Worm (Caenorhabditis elegans) whole organism, young adult: ENCODE data around the gene C46A5.6.

ENCODE experiments used
- B0019.2 ChIP-seq: fragments of 200-800 bp; sonication (Bioruptor generic); conservative IDR thresholded peaks from 2 replicates; pipeline ENCODE4 v1.3.6; 2022; ENCODE audit warnings: missing genetic modification reagents, missing genetic modification characterization, missing compliant biosample characterization
- B0261.1 ChIP-seq: sonication (generic microtip); optimal IDR thresholded peaks from 2 replicates; lab custom pipeline; 2016; ENCODE audit warnings: mild to moderate bottlenecking, missing genetic modification characterization, moderate library complexity, missing compliant biosample characterization
- C17E4.6 ChIP-seq: fragments of 200-800 bp; sonication (Bioruptor generic); IDR thresholded peaks from 2 replicates; pipeline ENCODE4 v1.3.6; 2022; ENCODE audit warnings: missing genetic modification reagents, missing genetic modification characterization, missing compliant biosample characterization
- F37B4.10 ChIP-seq: fragments of 200-800 bp; sonication (Bioruptor generic); IDR thresholded peaks from 2 replicates; pipeline ENCODE4 v1.3.6; 2022; ENCODE audit warnings: missing genetic modification characterization, missing compliant biosample characterization
- F57A8.1 ChIP-seq: fragments of 200-800 bp; sonication (Bioruptor generic); optimal IDR thresholded peaks from 2 replicates; lab custom pipeline; 2018; ENCODE audit warnings: mild to moderate bottlenecking, missing genetic modification characterization, moderate library complexity, missing compliant biosample characterization
- F57C9.4 ChIP-seq: sonication (generic microtip); optimal IDR thresholded peaks from 2 replicates; lab custom pipeline; 2017; ENCODE audit warnings: mild to moderate bottlenecking, missing genetic modification characterization, missing compliant biosample characterization
- akir-1 ChIP-seq: fragments of 200-800 bp; sonication (Bioruptor generic); optimal IDR thresholded peaks from 2 replicates; lab custom pipeline; 2018; ENCODE audit warnings: mild to moderate bottlenecking, missing genetic modification characterization, moderate library complexity, missing compliant biosample characterization
- ama-1 ChIP-seq, 3 experiments: fragments of 150-350 bp in 1 of 3; sonication (generic microtip) in 2 of 3; optimal IDR thresholded peaks; 2 replicates each; lab custom pipeline; 2014 to 2018; ENCODE audit warnings: missing biosample characterization in 2 of 3, missing genetic modification characterization in 2 of 3, missing genetic modification reagents in 2 of 3
- aptf-2 ChIP-seq: fragments of 200-800 bp; sonication (Bioruptor generic); conservative IDR thresholded peaks from 2 replicates; pipeline ENCODE4 v1.3.6; 2022; ENCODE audit warnings: missing genetic modification reagents, missing genetic modification characterization, missing compliant biosample characterization
- atf-7 ChIP-seq: sonication (generic microtip); optimal IDR thresholded peaks from 2 replicates; lab custom pipeline; 2017; ENCODE audit warnings: mild to moderate bottlenecking, missing genetic modification characterization, missing compliant biosample characterization
- athp-1 ChIP-seq: sonication (generic microtip); optimal IDR thresholded peaks from 2 replicates; lab custom pipeline; 2017; ENCODE audit warnings: mild to moderate bottlenecking, missing genetic modification characterization, missing compliant biosample characterization
- attf-5 ChIP-seq: fragments of 200-800 bp; sonication (Bioruptor generic); optimal IDR thresholded peaks from 2 replicates; lab custom pipeline; 2018; ENCODE audit warnings: mild to moderate bottlenecking, missing genetic modification characterization, missing compliant biosample characterization
- ceh-40 ChIP-seq: fragments of 200-800 bp; sonication (Bioruptor generic); IDR thresholded peaks from 2 replicates; pipeline ENCODE4 v1.3.6; 2022; ENCODE audit warnings: missing genetic modification characterization, missing compliant biosample characterization
- ceh-58 ChIP-seq: fragments of 200-800 bp; sonication (Bioruptor generic); IDR thresholded peaks from 2 replicates; pipeline ENCODE4 v1.3.6; 2022; ENCODE audit warnings: missing genetic modification characterization, missing compliant biosample characterization
- die-1 ChIP-seq: sonication (generic microtip); optimal IDR thresholded peaks from 2 replicates; lab custom pipeline; 2016; ENCODE audit warnings: missing genotype, mild to moderate bottlenecking, missing genetic modification characterization, missing compliant biosample characterization
- egl-18 ChIP-seq: fragments of 200-800 bp; sonication (Bioruptor generic); IDR thresholded peaks from 2 replicates; pipeline ENCODE4 v1.3.6; 2022; ENCODE audit warnings: missing genetic modification reagents, missing genetic modification characterization, missing compliant biosample characterization
- egl-44 ChIP-seq: fragments of 200-800 bp; sonication (Bioruptor generic); IDR thresholded peaks from 2 replicates; pipeline ENCODE4 v1.3.6; 2022; ENCODE audit warnings: missing genetic modification reagents, missing genetic modification characterization, missing compliant biosample characterization
- him-1 ChIP-seq: sonication (generic microtip); optimal IDR thresholded peaks from 2 replicates; lab custom pipeline; 2016; ENCODE audit warnings: missing genotype, missing genetic modification reagents, missing genetic modification characterization, missing compliant biosample characterization
- hmg-1.2 ChIP-seq: fragments of 200-800 bp; sonication (Bioruptor generic); IDR thresholded peaks from 2 replicates; pipeline ENCODE4 v1.3.6; 2022; ENCODE audit warnings: missing genetic modification reagents, missing genetic modification characterization, missing compliant biosample characterization
- let-526 ChIP-seq: fragments of 200-800 bp; sonication (Bioruptor generic); IDR thresholded peaks from 2 replicates; pipeline ENCODE4 v1.3.6; 2022; ENCODE audit warnings: missing genetic modification reagents, missing genetic modification characterization, missing compliant biosample characterization
- lin-35 ChIP-seq, 3 experiments: fragments of 150-350 bp in 2 of 3; sonication (generic microtip) in 1 of 3; optimal IDR thresholded peaks; 2 replicates each; lab custom pipeline; 2014 to 2018; ENCODE audit warnings: missing biosample characterization in 3 of 3, missing genetic modification characterization in 3 of 3, missing genetic modification reagents in 3 of 3
- lin-54 ChIP-seq: fragments of 200-800 bp; sonication (Bioruptor generic); optimal IDR thresholded peaks from 2 replicates; lab custom pipeline; 2018; ENCODE audit warnings: mild to moderate bottlenecking, missing genetic modification characterization, missing compliant biosample characterization
- lsl-1 ChIP-seq: fragments of 200-800 bp; sonication (Bioruptor generic); optimal IDR thresholded peaks from 2 replicates; lab custom pipeline; 2018; ENCODE audit warnings: mild to moderate bottlenecking, missing genetic modification characterization, moderate library complexity, missing compliant biosample characterization
- madf-10 ChIP-seq: sonication (generic microtip); optimal IDR thresholded peaks from 2 replicates; lab custom pipeline; 2016; ENCODE audit warnings: mild to moderate bottlenecking, missing genetic modification characterization, missing compliant biosample characterization
- madf-3 ChIP-seq: fragments of 200-800 bp; sonication (Bioruptor generic); IDR thresholded peaks from 2 replicates; pipeline ENCODE4 v1.3.6; 2022; ENCODE audit warnings: missing genetic modification reagents, missing genetic modification characterization, missing compliant biosample characterization
- madf-8 ChIP-seq: fragments of 200-800 bp; sonication (Bioruptor generic); conservative IDR thresholded peaks from 2 replicates; pipeline ENCODE4 v1.3.6; 2022; ENCODE audit warnings: missing genetic modification reagents, missing genetic modification characterization, missing compliant biosample characterization
- mcd-1 ChIP-seq: fragments of 200-800 bp; sonication (Bioruptor generic); IDR thresholded peaks from 2 replicates; pipeline ENCODE4 v1.3.6; 2022; ENCODE audit warnings: missing genetic modification reagents, missing genetic modification characterization, missing compliant biosample characterization
- mes-4 ChIP-seq: sonication (generic microtip); optimal IDR thresholded peaks from 2 replicates; lab custom pipeline; 2016; ENCODE audit warnings: missing genotype, missing genetic modification characterization, missing compliant biosample characterization
- mxl-1 ChIP-seq: sonication (generic microtip); optimal IDR thresholded peaks from 2 replicates; lab custom pipeline; 2016; ENCODE audit warnings: missing genetic modification characterization, missing compliant biosample characterization
- nfya-1 ChIP-seq: sonication (generic microtip); optimal IDR thresholded peaks from 2 replicates; lab custom pipeline; 2017; ENCODE audit warnings: antibody characterized with exemption, missing compliant biosample characterization, missing genetic modification characterization, borderline replicate concordance; ENCODE audit not compliant: insufficient read depth
- nhr-120 ChIP-seq: fragments of 200-800 bp; sonication (Bioruptor generic); IDR thresholded peaks from 2 replicates; pipeline ENCODE4 v1.3.6; 2022; ENCODE audit warnings: missing genetic modification characterization, missing compliant biosample characterization
- nhr-179 ChIP-seq: sonication (generic microtip); optimal IDR thresholded peaks from 2 replicates; lab custom pipeline; 2016; ENCODE audit warnings: mild to moderate bottlenecking, missing genetic modification characterization, missing compliant biosample characterization
- nhr-80 ChIP-seq: sonication (generic microtip); optimal IDR thresholded peaks from 2 replicates; lab custom pipeline; 2016; ENCODE audit warnings: missing genetic modification characterization, missing compliant biosample characterization
- sdz-38 ChIP-seq: sonication (generic microtip); optimal IDR thresholded peaks from 2 replicates; lab custom pipeline; 2016; ENCODE audit warnings: missing genotype, missing genetic modification characterization, missing compliant biosample characterization
- sea-2 ChIP-seq: fragments of 200-800 bp; sonication (Bioruptor generic); IDR thresholded peaks from 2 replicates; pipeline ENCODE4 v1.3.6; 2022; ENCODE audit warnings: missing genetic modification characterization, missing compliant biosample characterization
- snpc-1.1 ChIP-seq: sonication (generic microtip); optimal IDR thresholded peaks from 2 replicates; lab custom pipeline; 2017; ENCODE audit warnings: missing genetic modification characterization, mild to moderate bottlenecking, missing compliant biosample characterization, antibody characterized with exemption, moderate library complexity, missing genotype, missing genetic modification reagents; ENCODE audit not compliant: insufficient read depth
- snpc-1.3 ChIP-seq: sonication (generic microtip); optimal IDR thresholded peaks from 2 replicates; lab custom pipeline; 2017; ENCODE audit warnings: missing genetic modification characterization, mild to moderate bottlenecking, missing compliant biosample characterization, antibody characterized with exemption, moderate library complexity, missing genotype, missing genetic modification reagents; ENCODE audit not compliant: insufficient read depth
- snpc-3.4 ChIP-seq: sonication (generic microtip); optimal IDR thresholded peaks from 2 replicates; lab custom pipeline; 2017; ENCODE audit warnings: missing genetic modification characterization, mild to moderate bottlenecking, missing compliant biosample characterization, antibody characterized with exemption, moderate library complexity, missing genotype, missing genetic modification reagents
- sptf-2 ChIP-seq: fragments of 200-800 bp; sonication (Bioruptor generic); optimal IDR thresholded peaks from 2 replicates; lab custom pipeline; 2018; ENCODE audit warnings: mild to moderate bottlenecking, missing genetic modification characterization, missing compliant biosample characterization
- zfh-2 ChIP-seq: fragments of 200-800 bp; sonication (Bioruptor generic); conservative IDR thresholded peaks from 2 replicates; pipeline ENCODE4 v1.3.6; 2022; ENCODE audit warnings: missing genetic modification reagents, missing genetic modification characterization, missing compliant biosample characterization
- ztf-25 ChIP-seq: fragments of 200-800 bp; sonication (Bioruptor generic); IDR thresholded peaks from 2 replicates; pipeline ENCODE4 v1.3.6; 2022; ENCODE audit warnings: missing genetic modification reagents, missing genetic modification characterization, missing compliant biosample characterization
- ztf-26 ChIP-seq: sonication (generic microtip); optimal IDR thresholded peaks from 2 replicates; lab custom pipeline; 2017; ENCODE audit warnings: missing genetic modification characterization, missing compliant biosample characterization

The C46A5.6 gene

ce11 chrIV:7790801-7791588 lies 27.3 kb upstream of the C46A5.6 start, which contains the start of gene rsp-6 (continued):
- TF ChIP-seq attf-5 (GFP tag; lab: Kevin White, UChicago) (peak; percentile 59), F37B4.10 (GFP tag; lab: Robert Waterston, UW) (no peak), die-1 (tag; lab: Kevin White, UChicago) (peak; percentile 53), mxl-1 (tag; lab: Kevin White, UChicago) (no peak), aptf-2 (peak; percentile 29; the same call in 1 of the 2 replicates), B0019.2 (GFP tag; lab: Robert Waterston, UW) (peak; percentile 77), sea-2 (GFP tag; lab: Robert Waterston, UW) (no peak), ceh-40 (GFP tag; lab: Robert Waterston, UW) (no peak), ztf-25 (GFP tag; lab: Robert Waterston, UW) (no peak), ztf-26 (tag; lab: Kevin White, UChicago) (no peak), nhr-179 (no peak)

- TF ChIP-seq ceh-58 (GFP tag; lab: Robert Waterston, UW) = no peak
- TF ChIP-seq egl-18 = no peak
- TF ChIP-seq madf-8 (GFP tag; lab: Robert Waterston, UW) = 0 out of 2 replicates have a peak, but pooled peaks have one; percentile 12
- TF ChIP-seq ceh-40 (GFP tag; lab: Robert Waterston, UW) = no peak
- no peak for TF ChIP-seq hmg-1.2 (GFP tag; lab: Robert Waterston, UW)
- TF ChIP-seq madf-3 (GFP tag; lab: Robert Waterston, UW) = peak; percentile 57; the same call in 1 of the 2 replicates
- TF ChIP-seq mcd-1 (GFP tag; lab: Robert Waterston, UW) = peak; percentile 7; the same call in 1 of the 2 replicates
- no peak for TF ChIP-seq snpc-1.3 (tag; lab: Kevin White, UChicago)
- TF ChIP-seq nhr-120 = no peak
- TF ChIP-seq nfya-1 (tag; lab: Kevin White, UChicago) = no peak
- no peak for TF ChIP-seq aptf-2
- TF ChIP-seq attf-5 (GFP tag; lab: Kevin White, UChicago) = no peak
- TF ChIP-seq F57A8.1 (GFP tag; lab: Kevin White, UChicago) = no peak
- TF ChIP-seq B0261.1 (tag; lab: Kevin White, UChicago) = no peak
- TF ChIP-seq zfh-2 (GFP tag; lab: Robert Waterston, UW) = peak; percentile 36; the same call in 1 of the 2 replicates
- TF ChIP-seq sdz-38 = no peak
- TF ChIP-seq let-526 (GFP tag; lab: Robert Waterston, UW) = 0 out of 2 replicates have a peak, but pooled peaks have one; percentile 47
- no peak for TF ChIP-seq lsl-1 (GFP tag; lab: Kevin White, UChicago)
- no peak for TF ChIP-seq akir-1 (GFP tag; lab: Kevin White, UChicago)
- no peak for TF ChIP-seq sptf-2 (GFP tag; lab: Kevin White, UChicago)
- TF ChIP-seq ama-1 (optimal IDR thresholded peaks at IDR 0.05; lab: Kevin White, UChicago) = no peak
- TF ChIP-seq ama-1 (GFP tag; optimal IDR thresholded peaks at IDR 0.05; lab: Kevin White, UChicago) = no peak
Measured at ce11 chrIV:7790151-7790691, 26.6 kb upstream of the C46A5.6 start.

- TF ChIP-seq F57C9.4 (tag; lab: Kevin White, UChicago) (peak; percentile 53), akir-1 (GFP tag; lab: Kevin White, UChicago) (no peak), him-1 (tag; lab: Kevin White, UChicago) (no peak), snpc-3.4 (tag; lab: Kevin White, UChicago) (peak; percentile 22), snpc-1.1 (tag; lab: Kevin White, UChicago) (peak; percentile 19), egl-44 (GFP tag; lab: Robert Waterston, UW) (0 out of 2 replicates have a peak, but pooled peaks have one; percentile 48), athp-1 (peak; percentile 88), mes-4 (no peak), madf-10 (peak; percentile 45), die-1 (tag; lab: Kevin White, UChicago) (no peak), ztf-25 (GFP tag; lab: Robert Waterston, UW) (0 out of 2 replicates have a peak, but pooled peaks have one; percentile 66), C17E4.6 (GFP tag; lab: Robert Waterston, UW) (peak; percentile 54; the same call in 1 of the 2 replicates), nhr-80 (peak; percentile 22), ama-1 (optimal IDR thresholded peaks at IDR 0.05; lab: Kevin White, UChicago) (peak; percentile 95), ama-1 (GFP tag; optimal IDR thresholded peaks at IDR 0.05; lab: Kevin White, UChicago) (peak; percentile 51 to 81), lin-54 (GFP tag; lab: Kevin White, UChicago) (peak; percentile 43), lin-35 (GFP tag; optimal IDR thresholded peaks at IDR 0.05; lab: Kevin White, UChicago) (peak in 1 of 3 experiments; percentile 65), atf-7 (tag; lab: Kevin White, UChicago) (peak; percentile 79)
Measured at ce11 chrIV:7789521-7789949, 25.9 kb upstream of the C46A5.6 start, which contains the start of gene imp-3. TSS of gene imp-3 (minus strand) at chrIV:7789613.
